Fruit fly (Drosophila melanogaster): ENCODE data around the gene CG43050.

The CG43050 gene

dm6 chr2L:13113580-13113979 is 5.5 kb upstream of the CG43050 start:
- TF ChIP-seq noc (tag; optimal IDR thresholded peaks at IDR 0.05) = no peak

dm6 chr2L:13116738-13117137 is 2.4 kb upstream of the CG43050 start:
- no peak for TF ChIP-seq noc (tag; optimal IDR thresholded peaks at IDR 0.05)

dm6 chr2L:13122526-13122925 is 3.4 kb downstream of the CG43050 start:
- no peak for TF ChIP-seq noc (tag; optimal IDR thresholded peaks at IDR 0.05)

DNA sequence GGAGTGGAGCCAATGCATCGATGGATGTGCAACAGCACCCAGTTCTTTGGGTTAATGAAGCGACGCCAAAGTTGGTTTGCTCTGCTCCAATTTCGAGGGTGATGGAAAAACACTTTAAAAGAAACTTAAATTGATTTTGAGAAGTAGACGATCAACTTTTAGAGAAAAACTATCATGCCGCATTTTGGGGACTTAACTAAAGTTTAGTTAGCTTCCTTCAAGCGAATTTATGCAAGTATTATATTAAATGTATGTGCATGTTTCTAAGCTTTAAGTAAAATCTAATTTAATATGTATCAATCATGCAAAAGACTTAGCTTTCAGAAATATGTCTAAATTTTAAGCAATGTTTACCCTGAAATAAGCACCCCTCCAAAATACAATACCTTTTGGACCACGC is 11.2 kb downstream of the CG43050 start, which contains the start of gene CG5122:
CG5122 (plus strand) TSS at position 301 of the 400 bp plus-strand sequence.
- no peak for TF ChIP-seq noc (tag; optimal IDR thresholded peaks at IDR 0.05)

- no peak for TF ChIP-seq noc (tag; optimal IDR thresholded peaks at IDR 0.05)
These were observed 16.8 kb downstream of the CG43050 start for dm6 chr2L:13135929-13136328.

dm6 chr2L:13140891-13141290 is 21.8 kb downstream of the CG43050 start:
- TF ChIP-seq noc (tag; optimal IDR thresholded peaks at IDR 0.05) = no peak

DNA sequence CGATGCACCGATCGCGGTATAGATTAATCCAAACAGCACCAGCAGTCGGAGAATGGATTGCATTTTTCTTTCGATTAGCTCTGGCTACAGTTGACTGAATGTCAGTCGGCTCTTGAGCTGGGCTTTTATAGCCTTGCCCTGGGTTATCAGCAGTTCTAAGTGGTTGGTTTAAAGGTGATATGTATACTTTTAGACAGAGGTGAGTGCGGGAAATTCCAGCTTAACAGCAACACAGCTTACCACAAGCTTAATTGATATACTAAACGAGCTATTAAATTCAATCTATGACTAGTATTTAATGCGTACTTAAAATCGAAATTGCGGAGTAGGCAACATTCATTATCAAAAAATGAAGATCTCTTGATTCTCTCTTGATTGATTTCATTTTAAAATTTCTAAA is 23.7 kb downstream of the CG43050 start, which contains the start of gene CG9928:
CG9928 (minus strand) TSS at position 101 of the 400 bp plus-strand sequence.
- no peak for TF ChIP-seq noc (tag; optimal IDR thresholded peaks at IDR 0.05)

dm6 chr2L:13143522-13143921 is 24.4 kb downstream of the CG43050 start, which contains the start of gene CG16978:
CG16978 (minus strand) TSS chr2L:13143622.
- TF ChIP-seq noc (tag; optimal IDR thresholded peaks at IDR 0.05) = no peak

DNA sequence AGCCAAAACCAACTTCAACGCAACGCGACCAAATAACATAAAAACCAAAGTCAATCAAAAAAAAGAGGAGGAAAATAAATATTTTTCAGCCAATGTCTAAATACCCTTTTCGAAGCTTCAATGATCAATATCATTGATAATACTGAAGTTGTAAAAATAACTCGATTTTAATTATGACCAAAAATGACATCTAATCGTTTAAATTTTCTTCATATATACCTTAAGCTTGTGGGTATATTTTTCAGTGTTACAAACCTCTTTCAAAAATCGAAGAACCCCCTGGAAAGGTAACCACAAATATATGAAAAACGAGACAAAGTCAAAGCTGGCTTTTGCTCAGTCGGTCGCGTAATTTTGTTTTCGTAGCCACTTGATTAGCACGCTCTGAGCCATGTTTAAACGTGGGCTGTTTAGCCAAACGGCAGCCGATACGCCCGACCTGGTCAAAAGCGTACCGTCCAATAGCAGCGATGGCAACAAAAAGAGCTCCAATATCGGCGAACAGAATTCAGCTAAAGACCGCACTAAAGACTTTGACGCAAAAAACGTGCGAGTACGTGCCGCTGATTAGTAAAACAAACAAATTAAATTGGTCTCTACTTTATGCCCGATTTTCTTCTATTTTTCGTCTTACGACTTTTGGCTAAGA is 26.1 kb downstream of the CG43050 start:
- peak; percentile 84 for TF ChIP-seq noc (tag; optimal IDR thresholded peaks at IDR 0.05)

DNA sequence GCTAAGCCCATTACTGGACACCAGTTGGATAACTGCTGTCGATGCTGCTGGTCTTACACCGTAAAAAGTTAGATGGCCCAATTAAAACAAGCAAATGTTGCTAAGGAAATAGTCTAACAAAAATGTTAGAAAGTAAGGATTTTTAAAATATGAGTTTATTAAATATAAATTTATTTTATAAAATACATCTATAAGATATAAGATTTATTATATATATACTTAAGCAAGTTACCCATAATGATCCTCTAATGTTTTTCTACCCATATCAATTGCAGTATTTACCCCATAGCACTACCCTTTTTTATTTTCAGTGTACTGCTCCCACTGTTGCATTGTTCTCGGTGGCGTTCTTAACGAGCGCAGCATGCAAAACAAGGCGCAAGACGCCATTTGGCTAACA is 27.2 kb downstream of the CG43050 start:
- TF ChIP-seq noc (tag; optimal IDR thresholded peaks at IDR 0.05) = no peak

dm6 chr2L:13154313-13154712 is 35.2 kb downstream of the CG43050 start:
- no peak for TF ChIP-seq noc (tag; optimal IDR thresholded peaks at IDR 0.05)

dm6 chr2L:13156349-13156748 is 37.3 kb downstream of the CG43050 start:
- TF ChIP-seq noc (tag; optimal IDR thresholded peaks at IDR 0.05) = no peak

DNA sequence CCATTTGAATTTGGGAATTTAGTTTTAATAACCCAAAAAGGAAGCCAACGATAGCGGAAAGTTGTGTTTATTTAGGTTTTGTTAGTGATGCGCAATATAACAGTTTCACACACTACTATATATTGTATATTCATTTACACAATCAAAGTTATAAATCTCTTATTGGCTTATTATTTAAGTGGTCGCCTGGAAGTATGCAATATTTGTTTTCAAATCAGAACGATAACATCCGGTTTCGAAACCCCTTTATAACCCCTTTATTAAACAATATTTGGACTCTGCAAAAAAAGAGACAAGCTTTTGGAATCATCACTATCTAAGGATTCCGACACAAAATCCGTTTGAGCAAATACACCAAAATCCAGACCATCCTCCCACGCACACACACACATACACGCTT is 38.8 kb downstream of the CG43050 start:
- TF ChIP-seq noc (tag; optimal IDR thresholded peaks at IDR 0.05) = no peak

- TF ChIP-seq noc (tag; optimal IDR thresholded peaks at IDR 0.05) = no peak
These were observed 39.4 kb downstream of the CG43050 start, which contains the start of gene Pk34A for dm6 chr2L:13158510-13158909. Pk34A (plus strand) TSS chr2L:13158810.

DNA sequence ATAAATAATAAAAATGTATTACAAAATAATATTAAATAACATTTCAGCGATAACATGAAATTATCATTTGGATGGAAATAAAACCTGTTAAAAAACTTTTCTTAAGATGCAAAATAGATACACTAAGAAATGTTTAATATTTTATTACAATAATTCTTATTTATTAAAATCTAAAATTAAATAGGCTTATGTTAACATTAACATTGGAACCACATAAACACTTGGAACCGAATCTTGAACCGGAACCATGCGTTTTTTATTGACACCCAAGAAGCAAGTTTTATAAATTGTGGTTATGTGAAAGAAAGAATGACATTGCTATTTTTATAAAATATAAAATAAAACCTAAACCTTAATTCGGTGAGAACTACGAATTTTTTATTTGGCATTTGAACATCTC is 41.1 kb downstream of the CG43050 start, which contains the start of gene kmg:
kmg (plus strand) TSS at position 301 of the 400 bp plus-strand sequence.
- no peak for TF ChIP-seq noc (tag; optimal IDR thresholded peaks at IDR 0.05)

dm6 chr2L:13164994-13165801 is 46.1 kb downstream of the CG43050 start, which contains the start of gene Sirt1:
Sirt1 (plus strand) TSS chr2L:13165564.
- peak; percentile 89 for TF ChIP-seq noc (tag; optimal IDR thresholded peaks at IDR 0.05)

All from whole organism, larva.